Fruit fly (Drosophila melanogaster): Measurements from ENCODE around the gene Kif19A.

Kif19A gene

DNA sequence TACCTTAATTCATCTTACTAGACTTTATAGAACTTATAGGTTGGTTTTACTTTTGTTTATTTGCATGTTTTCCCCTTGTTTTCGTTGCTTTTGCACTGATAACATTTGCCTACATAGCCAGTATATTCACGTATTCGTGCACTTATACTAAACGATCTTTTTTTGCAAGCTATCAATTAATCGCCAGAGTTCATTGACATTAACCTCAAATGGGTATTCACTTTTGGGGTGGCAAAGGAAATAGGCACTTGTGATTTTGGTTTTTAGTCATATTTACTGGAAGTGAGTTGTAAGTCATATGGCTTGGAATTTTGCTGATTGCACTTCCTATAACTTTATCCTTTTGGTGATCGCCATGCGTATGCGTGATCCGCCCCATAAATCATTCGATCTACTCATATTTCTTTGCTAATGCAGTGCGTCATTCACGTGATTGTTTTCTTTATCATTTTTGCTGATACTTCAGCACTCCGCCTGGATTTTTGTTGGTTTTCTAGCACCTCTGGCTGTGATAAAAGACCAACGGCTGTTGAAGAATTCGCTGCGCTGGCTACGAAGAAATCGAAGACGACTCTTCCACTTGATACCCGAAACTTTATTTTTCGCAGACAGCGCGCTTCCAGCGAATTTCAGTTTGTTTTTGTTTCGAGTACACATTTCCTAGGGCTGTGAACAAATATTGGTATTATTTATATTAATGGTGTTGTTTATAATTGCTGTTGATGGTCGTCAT lies 50.2 kb downstream of the Kif19A start:
- no peak for TF ChIP-seq CG17801 (GFP tag; optimal IDR thresholded peaks at IDR 0.05; ENCODE audit: partially characterized antibody)

DNA sequence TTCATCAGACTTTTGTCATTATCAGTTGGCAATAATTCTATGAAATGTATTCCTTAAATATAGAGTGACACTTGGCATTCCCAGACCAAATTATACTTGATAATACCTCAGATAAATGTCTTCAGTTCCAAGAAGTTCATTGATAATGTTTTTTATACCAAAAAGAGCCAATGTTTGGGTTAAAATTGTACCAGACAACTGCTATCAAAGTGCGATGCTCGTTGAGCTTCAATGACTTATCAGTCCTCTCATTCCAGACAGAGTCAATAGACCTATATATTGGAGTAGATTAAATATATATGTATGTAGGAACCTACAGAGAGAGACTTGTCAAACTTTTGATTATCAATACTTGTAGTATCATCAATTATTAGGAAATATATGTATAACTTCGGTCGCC lies 53.0 kb downstream of the Kif19A start:
- TF ChIP-seq CG17801 (GFP tag; optimal IDR thresholded peaks at IDR 0.05; ENCODE audit: partially characterized antibody): no peak

dm6 chr3R:14064158-14064969 lies 53.9 kb downstream of the Kif19A start:
- TF ChIP-seq CG17801 (GFP tag; optimal IDR thresholded peaks at IDR 0.05; ENCODE audit: partially characterized antibody): peak; percentile 17

DNA sequence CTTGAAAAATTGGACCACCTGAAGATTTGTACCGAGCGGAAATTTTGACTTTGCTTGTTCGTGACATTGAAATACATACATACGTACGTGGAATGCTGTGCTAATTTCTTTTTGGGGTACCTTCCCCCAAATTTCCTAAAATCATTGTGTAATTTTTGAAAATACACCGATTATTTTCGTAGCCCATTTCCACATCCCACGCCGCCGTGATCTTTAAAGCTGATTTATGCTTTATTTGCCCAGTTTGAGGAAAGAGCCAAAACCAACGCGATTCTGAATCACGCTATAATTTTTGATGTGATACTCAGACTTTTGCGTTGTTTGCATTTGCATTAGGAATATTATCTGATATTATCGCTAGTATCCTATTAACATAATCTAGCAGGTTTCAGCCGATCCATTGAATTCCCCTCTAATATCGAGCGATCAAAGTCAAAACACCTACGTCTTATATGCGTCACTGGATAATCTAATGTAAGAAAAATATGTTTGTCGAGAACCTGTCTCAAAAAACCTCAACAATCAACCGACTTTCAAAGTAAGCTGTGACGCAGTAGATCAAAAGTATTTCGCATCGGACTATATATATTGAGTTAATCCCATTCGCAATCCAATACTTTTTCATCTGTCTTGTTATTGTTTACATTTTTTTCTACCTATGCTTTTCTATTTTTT lies 55.2 kb downstream of the Kif19A start:
- no peak for TF ChIP-seq CG17801 (GFP tag; optimal IDR thresholded peaks at IDR 0.05; ENCODE audit: partially characterized antibody)
